Worm (Caenorhabditis elegans) whole organism, late embryonic: ENCODE data around the gene glr-5.

Source experiments
- K02D7.2 ChIP-seq: sonication (generic microtip); optimal IDR thresholded peaks from 2 replicates; lab custom pipeline; 2017; ENCODE audit warnings: mild to moderate bottlenecking, missing genetic modification characterization, missing compliant biosample characterization
- fkh-10 ChIP-seq: fragments of 150-350 bp; optimal IDR thresholded peaks from 2 replicates; lab custom pipeline; 2014; ENCODE audit warnings: missing biosample characterization, missing genetic modification reagents, missing genetic modification characterization
- ztf-16 ChIP-seq: sonication (generic microtip); optimal IDR thresholded peaks from 2 replicates; lab custom pipeline; 2017; ENCODE audit warnings: missing genetic modification characterization, missing compliant biosample characterization

- TF ChIP-seq K02D7.2 (tag; lab: Kevin White, UChicago) (no peak), fkh-10 (GFP tag; lab: Kevin White, UChicago) (no peak), ztf-16 (tag; lab: Kevin White, UChicago) (no peak)
These were observed 42.8 kb upstream of the glr-5 start, which contains the start of gene ZC190.5 for ce11 chrV:8673498-8673897.
